Worm (Caenorhabditis elegans): ENCODE results near the gene F21D12.3.

DNA sequence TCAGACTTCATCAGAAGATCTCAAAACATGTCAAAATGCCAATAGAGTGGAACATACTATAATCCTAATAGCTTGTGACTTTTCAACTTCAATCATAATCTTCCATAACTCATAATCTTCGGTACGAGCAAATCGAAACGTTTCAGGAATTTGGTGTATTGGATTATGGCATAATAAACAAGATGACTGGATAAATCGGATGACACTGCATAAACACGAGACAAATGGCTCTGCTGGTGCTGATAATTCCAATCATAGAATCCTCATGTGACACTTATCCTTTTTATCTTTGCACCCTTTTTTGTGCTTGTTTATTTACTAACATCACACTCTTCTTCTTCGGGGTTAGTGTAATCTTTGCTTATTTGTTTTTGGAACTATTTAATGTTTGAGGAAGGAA lies 40.8 kb downstream of the F21D12.3 start:
- TF ChIP-seq ceh-20 (GFP tag; IDR thresholded peaks at IDR 0.05) = no peak
- TF ChIP-seq Y48G9A.11 (GFP tag; IDR thresholded peaks at IDR 0.05) = no peak
- TF ChIP-seq daf-16 (GFP tag; optimal IDR thresholded peaks at IDR 0.05) = no peak
- no peak for TF ChIP-seq daf-16 (tag; optimal IDR thresholded peaks at IDR 0.05)
